Worm (Caenorhabditis elegans) whole organism, midembryonic: ENCODE data around the gene fbxc-54.

Source experiments
- T22C8.4 ChIP-seq: fragments of 200-800 bp; sonication (Bioruptor generic); IDR thresholded peaks from 2 replicates; pipeline ENCODE4 v1.3.6; 2022; ENCODE audit warnings: missing genetic modification characterization, missing compliant biosample characterization
- cog-1 ChIP-seq: sonication (generic microtip); optimal IDR thresholded peaks from 2 replicates; lab custom pipeline; 2016; ENCODE audit warnings: missing genetic modification characterization, missing compliant biosample characterization
- flt-1 ChIP-seq: fragments of 200-800 bp; sonication (Bioruptor generic); IDR thresholded peaks from 2 replicates; pipeline ENCODE4 v1.3.6; 2022; ENCODE audit warnings: missing genetic modification characterization, missing compliant biosample characterization
- med-1 ChIP-seq: sonication (generic microtip); optimal IDR thresholded peaks from 2 replicates; lab custom pipeline; 2017; ENCODE audit warnings: missing genetic modification characterization, mild to moderate bottlenecking, missing compliant biosample characterization, antibody characterized with exemption, missing genetic modification reagents; ENCODE audit not compliant: insufficient read depth
- ref-1 ChIP-seq: fragments of 200-800 bp; sonication (Bioruptor generic); conservative IDR thresholded peaks from 2 replicates; pipeline ENCODE4 v1.3.6; 2022; ENCODE audit warnings: missing genetic modification reagents, missing genetic modification characterization, missing compliant biosample characterization
- tab-1 ChIP-seq: fragments of 200-800 bp; sonication (Bioruptor generic); IDR thresholded peaks from 2 replicates; pipeline ENCODE4 v1.3.6; 2022; ENCODE audit warnings: missing genetic modification characterization, missing compliant biosample characterization

ce11 chrII:33904-34303 is 2.4 kb downstream of the fbxc-54 start, which contains the start of gene F23F1.2:
- TF ChIP-seq ref-1 (GFP tag; lab: Robert Waterston, UW), result no peak
- TF ChIP-seq T22C8.4, result no peak
- TF ChIP-seq cog-1 (tag; lab: Kevin White, UChicago), result no peak
- no peak for TF ChIP-seq tab-1 (GFP tag; lab: Robert Waterston, UW)
- TF ChIP-seq med-1 (GFP tag; lab: Kevin White, UChicago), result no peak
- TF ChIP-seq flt-1 (GFP tag; lab: Robert Waterston, UW), result no peak
